Fruit fly (Drosophila melanogaster): ENCODE data around the gene TwdlK.

The TwdlK gene

dm6 chr3R:26654594-26654993 lies 26.1 kb upstream of the TwdlK start (continued):
- TF ChIP-seq cyc (GFP tag; optimal IDR thresholded peaks at IDR 0.05) = peak; percentile 15
- no peak for TF ChIP-seq Sox14 (GFP tag; optimal IDR thresholded peaks at IDR 0.05)
- peak; percentile 16 for TF ChIP-seq Hr39 (GFP tag; optimal IDR thresholded peaks at IDR 0.05)
- peak; percentile 6 for TF ChIP-seq acj6 (GFP tag; optimal IDR thresholded peaks at IDR 0.05)
- no peak for TF ChIP-seq dsx (GFP tag; optimal IDR thresholded peaks at IDR 0.05; ENCODE audit: poor library complexity, severe bottlenecking)
- no peak for TF ChIP-seq CG8632 (GFP tag; optimal IDR thresholded peaks at IDR 0.05)
- TF ChIP-seq Sox102F (GFP tag; optimal IDR thresholded peaks at IDR 0.05) = no peak
- TF ChIP-seq Eip75B (GFP tag; optimal IDR thresholded peaks at IDR 0.05) = peak; percentile 14
- TF ChIP-seq fd59A (GFP tag; optimal IDR thresholded peaks at IDR 0.05) = no peak
- TF ChIP-seq CG7368 (GFP tag; optimal IDR thresholded peaks at IDR 0.05) = no peak
- no peak for TF ChIP-seq Lpt (GFP tag; optimal IDR thresholded peaks at IDR 0.05)
- TF ChIP-seq Hr38 (GFP tag; optimal IDR thresholded peaks at IDR 0.05) = no peak
- TF ChIP-seq Eip93F (GFP tag; optimal IDR thresholded peaks at IDR 0.05) = no peak
- TF ChIP-seq CG15336 (GFP tag; IDR thresholded peaks at IDR 0.05) = peak; percentile 47
- TF ChIP-seq eg (GFP tag; IDR thresholded peaks at IDR 0.05) = 0 out of 3 replicates have a peak, but pooled peaks have one; percentile 13
- TF ChIP-seq spab (GFP tag; optimal IDR thresholded peaks at IDR 0.05) = no peak
- no peak for TF ChIP-seq Ets96B (tag; optimal IDR thresholded peaks at IDR 0.05)
- TF ChIP-seq CG11294 (GFP tag; IDR thresholded peaks at IDR 0.05) = 0 out of 2 replicates have a peak, but pooled peaks have one; percentile 7
- no peak for TF ChIP-seq svp (GFP tag)
- TF ChIP-seq Gug (GFP tag; IDR thresholded peaks at IDR 0.05) = 0 out of 2 replicates have a peak, but pooled peaks have one; percentile 37
- TF ChIP-seq fd85E (GFP tag; optimal IDR thresholded peaks at IDR 0.05) = no peak
- no peak for TF ChIP-seq CG6854 (GFP tag; optimal IDR thresholded peaks at IDR 0.05)
- peak; percentile 55 for TF ChIP-seq CG32006 (GFP tag; optimal IDR thresholded peaks at IDR 0.05)
- no peak for TF ChIP-seq Smox (GFP tag; optimal IDR thresholded peaks at IDR 0.05)
- peak; percentile 57; the same call in 2 of the 3 replicates for TF ChIP-seq CG8119 (GFP tag; IDR thresholded peaks at IDR 0.05)
- no peak for TF ChIP-seq esn (GFP tag; optimal IDR thresholded peaks at IDR 0.05)
- no peak for TF ChIP-seq CG31627 (GFP tag; optimal IDR thresholded peaks at IDR 0.05)
- TF ChIP-seq topi (GFP tag; optimal IDR thresholded peaks at IDR 0.05) = no peak
- TF ChIP-seq Ets21C (GFP tag; optimal IDR thresholded peaks at IDR 0.05) = no peak
- no peak for TF ChIP-seq net (GFP tag; optimal IDR thresholded peaks at IDR 0.05)

dm6 chr3R:26639503-26640075 lies 11.1 kb upstream of the TwdlK start, which contains the start of gene TwdlD:
TwdlD (plus strand) TSS chr3R:26640025.
- TF ChIP-seq esn (GFP tag; optimal IDR thresholded peaks at IDR 0.05) (no peak), dac (GFP tag; optimal IDR thresholded peaks at IDR 0.05) (no peak), CG6163 (GFP tag; IDR thresholded peaks at IDR 0.05) (no peak), CG6276 (GFP tag; optimal IDR thresholded peaks at IDR 0.05) (no peak), spab (GFP tag; optimal IDR thresholded peaks at IDR 0.05) (no peak), CG9139 (GFP tag; optimal IDR thresholded peaks at IDR 0.05) (no peak), CG11902 (GFP tag; optimal IDR thresholded peaks at IDR 0.05) (no peak), CG32006 (GFP tag; optimal IDR thresholded peaks at IDR 0.05) (no peak), CG31627 (GFP tag; optimal IDR thresholded peaks at IDR 0.05) (no peak), CG6808 (GFP tag; optimal IDR thresholded peaks at IDR 0.05) (no peak), CG15336 (GFP tag; IDR thresholded peaks at IDR 0.05) (no peak), cyc (GFP tag; optimal IDR thresholded peaks at IDR 0.05) (no peak)

- TF ChIP-seq svp (GFP tag) (peak; percentile 24), CG6276 (GFP tag; optimal IDR thresholded peaks at IDR 0.05) (no peak)
Observed at dm6 chr3R:26636388-26636787, 7.9 kb upstream of the TwdlK start, which contains the start of gene TwdlS. TwdlS (plus strand) TSS chr3R:26636688.

- TF ChIP-seq fd85E (GFP tag; optimal IDR thresholded peaks at IDR 0.05) (no peak), CG1621 (tag; optimal IDR thresholded peaks at IDR 0.05) (no peak), Hr4 (GFP tag; optimal IDR thresholded peaks at IDR 0.05) (no peak), CG6854 (GFP tag; optimal IDR thresholded peaks at IDR 0.05) (no peak), Smox (GFP tag; optimal IDR thresholded peaks at IDR 0.05) (no peak), Blimp-1 (GFP tag; optimal IDR thresholded peaks at IDR 0.05) (no peak)
Observed at dm6 chr3R:26634585-26634984, 6.1 kb upstream of the TwdlK start, which contains the start of gene TwdlR. TwdlR (plus strand) TSS chr3R:26634885.

Data from whole organism, prepupa.